Worm (Caenorhabditis elegans): ENCODE results near the gene spat-2.

ce11 chrIII:11002808-11003207 lies 33.9 kb upstream of the spat-2 start:
- TF ChIP-seq ama-1 (optimal IDR thresholded peaks at IDR 0.05) (no peak), hmbx-1 (tag; optimal IDR thresholded peaks at IDR 0.05) (no peak), tra-4 (tag; optimal IDR thresholded peaks at IDR 0.05) (no peak), tbx-37 (GFP tag; conservative IDR thresholded peaks at IDR 0.05) (no peak), flt-1 (GFP tag; IDR thresholded peaks at IDR 0.05) (no peak), tbx-11 (GFP tag; IDR thresholded peaks at IDR 0.05) (no peak), ceh-13 (GFP tag; optimal IDR thresholded peaks at IDR 0.05) (no peak), F13C5.2 (tag; optimal IDR thresholded peaks at IDR 0.05) (no peak), sea-1 (GFP tag; conservative IDR thresholded peaks at IDR 0.05) (no peak), pes-1 (GFP tag; IDR thresholded peaks at IDR 0.05) (no peak)
